Worm (Caenorhabditis elegans) whole organism, young adult: ENCODE results near the gene snf-10.

Experiments
- C17E4.6 ChIP-seq: fragments of 200-800 bp; sonication (Bioruptor generic); IDR thresholded peaks from 2 replicates; pipeline ENCODE4 v1.3.6; 2022; ENCODE audit warnings: missing genetic modification reagents, missing genetic modification characterization, missing compliant biosample characterization
- F49E8.2 ChIP-seq: sonication (generic microtip); optimal IDR thresholded peaks from 3 replicates; lab custom pipeline; 2017; ENCODE audit warnings: missing genetic modification characterization, mild to moderate bottlenecking, missing compliant biosample characterization, antibody characterized with exemption, moderate library complexity; ENCODE audit not compliant: insufficient read depth
- F55B11.4 ChIP-seq: sonication (generic microtip); optimal IDR thresholded peaks from 2 replicates; lab custom pipeline; 2016; ENCODE audit warnings: missing compliant biosample characterization, missing genetic modification characterization, borderline replicate concordance; ENCODE audit not compliant: insufficient read depth
- F57C9.4 ChIP-seq: sonication (generic microtip); optimal IDR thresholded peaks from 2 replicates; lab custom pipeline; 2017; ENCODE audit warnings: mild to moderate bottlenecking, missing genetic modification characterization, missing compliant biosample characterization
- K11D2.4 ChIP-seq: fragments of 200-800 bp; sonication (Bioruptor generic); IDR thresholded peaks from 2 replicates; pipeline ENCODE4 v1.3.6; 2022; ENCODE audit warnings: missing genetic modification reagents, missing genetic modification characterization, missing compliant biosample characterization
- K12H6.12 ChIP-seq: fragments of 200-800 bp; sonication (Bioruptor generic); optimal IDR thresholded peaks from 2 replicates; lab custom pipeline; 2018; ENCODE audit warnings: mild to moderate bottlenecking, missing genetic modification characterization, missing compliant biosample characterization
- akir-1 ChIP-seq: fragments of 200-800 bp; sonication (Bioruptor generic); optimal IDR thresholded peaks from 2 replicates; lab custom pipeline; 2018; ENCODE audit warnings: mild to moderate bottlenecking, missing genetic modification characterization, moderate library complexity, missing compliant biosample characterization
- ama-1 ChIP-seq, 3 experiments: fragments of 150-350 bp in 1 of 3; sonication (generic microtip) in 2 of 3; optimal IDR thresholded peaks; 2 replicates each; lab custom pipeline; 2014 to 2018; ENCODE audit warnings: missing biosample characterization in 2 of 3, missing genetic modification characterization in 2 of 3, missing genetic modification reagents in 2 of 3
- atf-7 ChIP-seq: sonication (generic microtip); optimal IDR thresholded peaks from 2 replicates; lab custom pipeline; 2017; ENCODE audit warnings: mild to moderate bottlenecking, missing genetic modification characterization, missing compliant biosample characterization
- attf-3 ChIP-seq: fragments of 200-800 bp; sonication (Bioruptor generic); conservative IDR thresholded peaks from 2 replicates; pipeline ENCODE4 v1.3.6; 2022; ENCODE audit warnings: missing genetic modification reagents, missing genetic modification characterization, missing compliant biosample characterization
- attf-5 ChIP-seq: fragments of 200-800 bp; sonication (Bioruptor generic); optimal IDR thresholded peaks from 2 replicates; lab custom pipeline; 2018; ENCODE audit warnings: mild to moderate bottlenecking, missing genetic modification characterization, missing compliant biosample characterization
- attf-6 ChIP-seq: fragments of 200-800 bp; sonication (Bioruptor generic); IDR thresholded peaks from 2 replicates; pipeline ENCODE4 v1.3.6; 2022; ENCODE audit warnings: missing genetic modification reagents, missing genetic modification characterization, missing compliant biosample characterization
- bed-2 ChIP-seq: fragments of 200-800 bp; sonication (Bioruptor generic); IDR thresholded peaks from 2 replicates; pipeline ENCODE4 v1.3.6; 2022; ENCODE audit warnings: missing genetic modification reagents, missing genetic modification characterization, missing compliant biosample characterization
- cebp-1 ChIP-seq, 2 experiments: fragments of 200-800 bp in 1 of 2; sonication (Bioruptor generic) in 1 of 2; sonication (generic microtip) in 1 of 2; IDR thresholded peaks in 1 of 2; optimal IDR thresholded peaks in 1 of 2; 2 replicates each; pipeline versions ENCODE4 v1.3.6 to Lab custom; 2017 to 2022; ENCODE audit warnings: missing compliant biosample characterization in 2 of 2, missing genetic modification characterization in 2 of 2, mild to moderate bottlenecking in 1 of 2, missing genetic modification reagents in 1 of 2, moderate library complexity in 1 of 2
- ceh-27 ChIP-seq: fragments of 200-800 bp; sonication (Bioruptor generic); optimal IDR thresholded peaks from 2 replicates; lab custom pipeline; 2018; ENCODE audit warnings: mild to moderate bottlenecking, missing genetic modification characterization, moderate library complexity, missing compliant biosample characterization
- chd-7 ChIP-seq: sonication (generic microtip); optimal IDR thresholded peaks from 2 replicates; lab custom pipeline; 2016; ENCODE audit warnings: mild to moderate bottlenecking, missing genetic modification characterization, moderate library complexity, missing compliant biosample characterization
- dox-1 ChIP-seq: fragments of 200-800 bp; sonication (Bioruptor generic); IDR thresholded peaks from 2 replicates; pipeline ENCODE4 v1.3.6; 2022; ENCODE audit warnings: missing genetic modification reagents, missing genetic modification characterization, missing compliant biosample characterization
- ets-4 ChIP-seq: fragments of 200-800 bp; sonication (Bioruptor generic); optimal IDR thresholded peaks from 2 replicates; lab custom pipeline; 2018; ENCODE audit warnings: mild to moderate bottlenecking, missing genetic modification characterization, missing compliant biosample characterization
- gei-17 ChIP-seq: fragments of 200-800 bp; sonication (Bioruptor generic); optimal IDR thresholded peaks from 2 replicates; lab custom pipeline; 2018; ENCODE audit warnings: mild to moderate bottlenecking, missing genetic modification characterization, missing compliant biosample characterization
- him-1 ChIP-seq: sonication (generic microtip); optimal IDR thresholded peaks from 2 replicates; lab custom pipeline; 2016; ENCODE audit warnings: missing genotype, missing genetic modification reagents, missing genetic modification characterization, missing compliant biosample characterization
- hlh-12 ChIP-seq: sonication (generic microtip); optimal IDR thresholded peaks from 2 replicates; lab custom pipeline; 2016; ENCODE audit warnings: missing genetic modification characterization, missing compliant biosample characterization
- hlh-26 ChIP-seq: fragments of 200-800 bp; sonication (Bioruptor generic); conservative IDR thresholded peaks from 2 replicates; pipeline ENCODE4 v1.3.6; 2022; ENCODE audit warnings: missing genetic modification reagents, missing genetic modification characterization, missing compliant biosample characterization
- hmg-1.2 ChIP-seq: fragments of 200-800 bp; sonication (Bioruptor generic); IDR thresholded peaks from 2 replicates; pipeline ENCODE4 v1.3.6; 2022; ENCODE audit warnings: missing genetic modification reagents, missing genetic modification characterization, missing compliant biosample characterization
- let-607 ChIP-seq, 2 experiments: fragments of 200-800 bp in 1 of 2; sonication (Bioruptor generic) in 1 of 2; sonication (generic microtip) in 1 of 2; optimal IDR thresholded peaks; 2 replicates each; lab custom pipeline; 2016 to 2018; ENCODE audit warnings: mild to moderate bottlenecking in 2 of 2, missing compliant biosample characterization in 2 of 2, missing genetic modification characterization in 2 of 2, moderate library complexity in 2 of 2, missing genotype in 1 of 2
- lin-26 ChIP-seq: fragments of 200-800 bp; sonication (Bioruptor generic); IDR thresholded peaks from 2 replicates; pipeline ENCODE4 v1.3.6; 2022; ENCODE audit warnings: missing genetic modification reagents, missing genetic modification characterization, missing compliant biosample characterization
- lin-35 ChIP-seq, 3 experiments: fragments of 150-350 bp in 2 of 3; sonication (generic microtip) in 1 of 3; optimal IDR thresholded peaks; 2 replicates each; lab custom pipeline; 2014 to 2018; ENCODE audit warnings: missing biosample characterization in 3 of 3, missing genetic modification characterization in 3 of 3, missing genetic modification reagents in 3 of 3
- lin-54 ChIP-seq: fragments of 200-800 bp; sonication (Bioruptor generic); optimal IDR thresholded peaks from 2 replicates; lab custom pipeline; 2018; ENCODE audit warnings: mild to moderate bottlenecking, missing genetic modification characterization, missing compliant biosample characterization
- nhr-80 ChIP-seq: sonication (generic microtip); optimal IDR thresholded peaks from 2 replicates; lab custom pipeline; 2016; ENCODE audit warnings: missing genetic modification characterization, missing compliant biosample characterization
- pbrm-1 ChIP-seq: fragments of 200-800 bp; sonication (Bioruptor generic); IDR thresholded peaks from 2 replicates; pipeline ENCODE4 v1.3.6; 2022; ENCODE audit warnings: missing genetic modification reagents, missing genetic modification characterization, missing compliant biosample characterization
- pha-4 ChIP-seq: fragments of 150-350 bp; sonication (generic microtip); optimal IDR thresholded peaks from 2 replicates; lab custom pipeline; 2014; ENCODE audit warnings: missing biosample characterization, missing genetic modification reagents, missing genetic modification characterization
- somi-1 ChIP-seq: fragments of 200-800 bp; sonication (Bioruptor generic); optimal IDR thresholded peaks from 2 replicates; lab custom pipeline; 2018; ENCODE audit warnings: mild to moderate bottlenecking, missing genetic modification characterization, missing compliant biosample characterization
- sptf-2 ChIP-seq: fragments of 200-800 bp; sonication (Bioruptor generic); optimal IDR thresholded peaks from 2 replicates; lab custom pipeline; 2018; ENCODE audit warnings: mild to moderate bottlenecking, missing genetic modification characterization, missing compliant biosample characterization
- tbp1 ChIP-seq: fragments of 200-800 bp; sonication (Bioruptor generic); optimal IDR thresholded peaks from 2 replicates; lab custom pipeline; 2018; ENCODE audit warnings: mild to moderate bottlenecking, missing genetic modification characterization, missing compliant biosample characterization
- unc-130 ChIP-seq: sonication (generic microtip); optimal IDR thresholded peaks from 2 replicates; lab custom pipeline; 2016; ENCODE audit warnings: missing genetic modification reagents, missing genetic modification characterization, missing compliant biosample characterization
- ztf-26 ChIP-seq: sonication (generic microtip); optimal IDR thresholded peaks from 2 replicates; lab custom pipeline; 2017; ENCODE audit warnings: missing genetic modification characterization, missing compliant biosample characterization
- ztf-3 ChIP-seq: fragments of 200-800 bp; sonication (Bioruptor generic); optimal IDR thresholded peaks from 2 replicates; lab custom pipeline; 2018; ENCODE audit warnings: mild to moderate bottlenecking, missing genetic modification characterization, missing compliant biosample characterization

snf-10 gene

DNA sequence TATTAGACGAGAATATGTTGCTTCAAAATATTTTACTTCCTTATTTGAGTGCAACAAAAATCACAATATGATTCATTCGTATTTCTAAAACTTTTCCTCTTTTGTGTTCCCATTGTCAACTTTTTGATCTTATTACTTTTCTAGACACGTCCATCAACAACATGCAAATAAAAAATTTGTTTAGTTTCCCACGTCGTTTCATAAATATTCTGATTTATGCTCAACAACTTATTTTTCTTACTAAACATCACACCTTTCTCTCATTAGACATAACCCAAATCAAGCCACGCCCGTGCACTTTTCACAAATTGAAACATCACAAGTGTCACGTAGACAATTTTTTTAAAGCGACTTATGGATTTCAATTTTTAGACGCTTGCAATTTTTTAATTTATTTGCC is 29.2 kb upstream of the snf-10 start:
- TF ChIP-seq K12H6.12 (tag; lab: Kevin White, UChicago) (no peak), lin-35 (GFP tag; optimal IDR thresholded peaks at IDR 0.05; lab: Kevin White, UChicago) (no peak), unc-130 (GFP tag; lab: Kevin White, UChicago) (no peak), attf-3 (GFP tag; lab: Robert Waterston, UW) (no peak), F57C9.4 (tag; lab: Kevin White, UChicago) (no peak), akir-1 (GFP tag; lab: Kevin White, UChicago) (no peak), sptf-2 (GFP tag; lab: Kevin White, UChicago) (no peak), hlh-12 (tag; lab: Kevin White, UChicago) (no peak), pbrm-1 (GFP tag; lab: Robert Waterston, UW) (no peak), let-607 (tag; optimal IDR thresholded peaks at IDR 0.05; lab: Kevin White, UChicago) (no peak)
- TF ChIP-seq, all 124 proteins: peak for 0

DNA sequence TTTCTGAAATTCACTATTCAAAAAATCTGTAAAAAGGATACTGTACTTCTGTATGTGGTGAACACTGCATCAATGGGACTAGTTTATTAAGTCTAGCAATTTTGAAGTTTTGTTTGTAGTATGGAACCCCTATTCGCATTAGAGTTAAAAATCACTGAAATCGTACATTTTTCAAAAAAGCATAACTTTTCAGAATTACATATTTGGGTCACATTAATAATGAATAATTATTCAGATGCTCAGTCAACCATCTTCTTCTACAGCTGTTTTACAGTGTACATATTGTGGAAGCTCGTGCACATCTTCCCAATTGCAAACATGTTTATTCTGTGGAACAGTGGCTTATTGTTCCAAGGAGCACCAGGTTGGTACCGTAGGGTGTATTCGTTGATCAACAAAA is 28.1 kb upstream of the snf-10 start:
- peak; percentile 44 for TF ChIP-seq ama-1 (optimal IDR thresholded peaks at IDR 0.05; lab: Kevin White, UChicago)
- TF ChIP-seq ama-1 (GFP tag; optimal IDR thresholded peaks at IDR 0.05; lab: Kevin White, UChicago), result no peak
- TF ChIP-seq F49E8.2 (tag; lab: Kevin White, UChicago), result no peak
- TF ChIP-seq him-1, result no peak

DNA sequence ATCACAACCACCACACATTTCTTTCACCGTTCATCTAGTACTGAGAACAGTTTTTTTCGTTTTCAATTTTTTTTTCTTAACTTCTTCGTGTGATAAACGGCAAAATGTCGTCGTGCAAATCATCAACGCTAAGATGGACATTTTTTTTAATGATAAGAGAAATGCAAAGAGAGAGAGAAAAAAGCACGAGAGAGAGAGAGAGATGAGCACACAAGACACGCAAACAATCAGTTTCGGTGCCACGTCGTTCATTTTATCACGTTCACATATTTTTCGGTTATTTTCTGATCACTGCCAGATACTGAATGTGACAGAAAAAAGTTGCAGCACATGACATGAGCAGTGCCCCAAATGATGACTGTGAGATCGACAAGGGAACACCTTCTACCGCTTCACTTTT is 27.6 kb upstream of the snf-10 start, which contains the start of gene egl-9:
Gene egl-9, plus strand, starts transcription at position 328 of the 400 bp plus-strand sequence.
- TF ChIP-seq ceh-27 (GFP tag; lab: Kevin White, UChicago), result no peak
- peak; percentile 15 to 57 for TF ChIP-seq let-607 (tag; optimal IDR thresholded peaks at IDR 0.05; lab: Kevin White, UChicago)
- TF ChIP-seq lin-54, result peak; percentile 13
- TF ChIP-seq K11D2.4 (GFP tag; lab: Robert Waterston, UW), result peak; percentile 12; the same call in 1 of the 2 replicates
- TF ChIP-seq ets-4, result peak; percentile 9
- no peak for TF ChIP-seq bed-2 (GFP tag; lab: Robert Waterston, UW)
- no peak for TF ChIP-seq ztf-3 (GFP tag; lab: Kevin White, UChicago)
- TF ChIP-seq ama-1 (optimal IDR thresholded peaks at IDR 0.05; lab: Kevin White, UChicago), result peak; percentile 87
- no peak for TF ChIP-seq ama-1 (GFP tag; optimal IDR thresholded peaks at IDR 0.05; lab: Kevin White, UChicago)
- TF ChIP-seq nhr-80, result peak; percentile 86
- peak; percentile 22 for TF ChIP-seq somi-1
- TF ChIP-seq gei-17 (GFP tag; lab: Kevin White, UChicago), result no peak
- no peak for TF ChIP-seq pha-4
- 0 out of 2 replicates have a peak, but pooled peaks have one; percentile 12 for TF ChIP-seq hmg-1.2 (GFP tag; lab: Robert Waterston, UW)
- TF ChIP-seq ztf-26 (tag; lab: Kevin White, UChicago), result peak; percentile 26
- TF ChIP-seq cebp-1 (GFP tag; IDR thresholded peaks at IDR 0.05; lab: Robert Waterston, UW), result no peak
- peak; percentile 27 for TF ChIP-seq cebp-1 (tag; optimal IDR thresholded peaks at IDR 0.05; lab: Kevin White, UChicago)
- peak; percentile 60 for TF ChIP-seq chd-7
- no peak for TF ChIP-seq hlh-26 (GFP tag; lab: Robert Waterston, UW)
- no peak for TF ChIP-seq attf-6 (GFP tag; lab: Robert Waterston, UW)
- TF ChIP-seq C17E4.6 (GFP tag; lab: Robert Waterston, UW), result no peak
- TF ChIP-seq F55B11.4 (tag; lab: Kevin White, UChicago), result no peak
- peak; percentile 70 for TF ChIP-seq dox-1
- 0 out of 2 replicates have a peak, but pooled peaks have one; percentile 38 for TF ChIP-seq lin-26 (GFP tag; lab: Robert Waterston, UW)
- TF ChIP-seq atf-7 (tag; lab: Kevin White, UChicago), result peak; percentile 39
- peak; percentile 37 for TF ChIP-seq attf-5 (GFP tag; lab: Kevin White, UChicago)
- peak; percentile 32 for TF ChIP-seq tbp1 (GFP tag; lab: Kevin White, UChicago)
